Worm (Caenorhabditis elegans): ENCODE data around the gene pcm-1.

pcm-1 gene

ce11 chrV:5949674-5950149 lies 14.0 kb downstream of the pcm-1 start:
- TF ChIP-seq nhr-11 (tag; optimal IDR thresholded peaks at IDR 0.05) (no peak), nhr-25 (tag; optimal IDR thresholded peaks at IDR 0.05) (peak; percentile 4), unc-55 (GFP tag; optimal IDR thresholded peaks at IDR 0.05) (no peak), elt-1 (tag; optimal IDR thresholded peaks at IDR 0.05) (no peak), nhr-21 (tag; optimal IDR thresholded peaks at IDR 0.05) (no peak), Y55F3AM.14 (GFP tag; optimal IDR thresholded peaks at IDR 0.05) (no peak), nhr-12 (tag; optimal IDR thresholded peaks at IDR 0.05) (no peak), ama-1 (optimal IDR thresholded peaks at IDR 0.05) (no peak), lin-39 (tag; optimal IDR thresholded peaks at IDR 0.05) (peak; percentile 7), crh-2 (tag; optimal IDR thresholded peaks at IDR 0.05) (no peak), nhr-129 (tag; optimal IDR thresholded peaks at IDR 0.05) (no peak), F13H6.1 (tag; optimal IDR thresholded peaks at IDR 0.05) (no peak)

ce11 chrV:5943167-5943566 lies 20.5 kb downstream of the pcm-1 start, which contains the start of gene pst-1:
Gene pst-1, plus strand, starts transcription at chrV:5943467.
- no peak for TF ChIP-seq nhr-11 (tag; optimal IDR thresholded peaks at IDR 0.05)
- TF ChIP-seq blmp-1 (tag; optimal IDR thresholded peaks at IDR 0.05; ENCODE audit: insufficient read depth), result no peak
- no peak for TF ChIP-seq unc-55 (GFP tag; optimal IDR thresholded peaks at IDR 0.05)
- TF ChIP-seq ama-1 (optimal IDR thresholded peaks at IDR 0.05), result no peak
- TF ChIP-seq unc-39 (tag; optimal IDR thresholded peaks at IDR 0.05), result no peak
- no peak for TF ChIP-seq sma-9 (GFP tag; optimal IDR thresholded peaks at IDR 0.05)
- no peak for TF ChIP-seq sma-9 (tag; optimal IDR thresholded peaks at IDR 0.05)
- TF ChIP-seq mab-5 (tag; optimal IDR thresholded peaks at IDR 0.05), result no peak
- no peak for TF ChIP-seq nhr-21 (tag; optimal IDR thresholded peaks at IDR 0.05)
- TF ChIP-seq nhr-129 (tag; optimal IDR thresholded peaks at IDR 0.05), result no peak
- no peak for TF ChIP-seq lsy-2 (tag; optimal IDR thresholded peaks at IDR 0.05)

DNA sequence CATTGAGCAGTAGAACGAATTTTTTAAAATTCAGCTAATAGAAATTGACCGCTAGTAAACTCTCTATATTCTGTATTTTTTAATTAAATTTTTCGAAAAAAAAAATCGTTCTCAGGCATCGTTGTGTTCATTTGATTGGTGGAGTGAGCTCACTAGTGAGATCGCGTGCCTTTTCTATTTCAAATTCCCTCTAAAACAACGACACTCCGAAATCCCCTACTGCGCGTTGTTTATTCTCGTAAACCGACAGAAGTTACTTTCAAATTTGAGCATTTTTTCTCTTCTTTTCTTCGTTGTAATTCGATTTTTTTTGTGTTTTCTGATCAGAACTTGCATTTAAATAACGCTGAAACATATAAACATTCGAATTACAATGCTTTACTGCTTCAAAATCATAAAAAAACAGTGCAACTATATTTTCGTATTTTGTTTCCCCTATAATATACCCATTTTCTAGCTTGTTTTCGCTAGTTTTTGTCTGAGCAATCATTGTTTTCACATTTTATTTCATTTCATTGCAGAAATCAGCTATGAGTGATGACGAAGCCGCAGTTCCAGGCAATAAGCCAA lies 24.1 kb downstream of the pcm-1 start, which contains the start of gene syf-3:
syf-3 (plus strand) TSS at position 520 of the 570 bp plus-strand sequence.
- TF ChIP-seq mab-5 (tag; optimal IDR thresholded peaks at IDR 0.05), result no peak
- no peak for TF ChIP-seq zag-1 (tag; optimal IDR thresholded peaks at IDR 0.05)
- TF ChIP-seq gmeb-1 (tag; optimal IDR thresholded peaks at IDR 0.05), result peak; percentile 99
- no peak for TF ChIP-seq sem-4 (tag; optimal IDR thresholded peaks at IDR 0.05)
- no peak for TF ChIP-seq nhr-77 (tag; optimal IDR thresholded peaks at IDR 0.05)
- TF ChIP-seq aly-2 (tag; optimal IDR thresholded peaks at IDR 0.05), result no peak
- TF ChIP-seq elt-1 (tag; optimal IDR thresholded peaks at IDR 0.05), result no peak
- no peak for TF ChIP-seq ZK546.5 (tag; optimal IDR thresholded peaks at IDR 0.05)
- TF ChIP-seq nhr-21 (tag; optimal IDR thresholded peaks at IDR 0.05), result no peak
- no peak for TF ChIP-seq egl-27 (tag; optimal IDR thresholded peaks at IDR 0.05)
- TF ChIP-seq crh-2 (tag; optimal IDR thresholded peaks at IDR 0.05), result peak; percentile 18
- TF ChIP-seq unc-55 (GFP tag; optimal IDR thresholded peaks at IDR 0.05), result peak; percentile 76
- TF ChIP-seq unc-62 (GFP tag; optimal IDR thresholded peaks at IDR 0.05), result no peak
- TF ChIP-seq elt-3 (tag; optimal IDR thresholded peaks at IDR 0.05), result no peak
- TF ChIP-seq C34F6.9 (tag; optimal IDR thresholded peaks at IDR 0.05), result peak; percentile 60
- TF ChIP-seq nhr-12 (tag; optimal IDR thresholded peaks at IDR 0.05), result no peak
- TF ChIP-seq sma-3 (GFP tag; optimal IDR thresholded peaks at IDR 0.05), result peak; percentile 24
- TF ChIP-seq lsy-2 (tag; optimal IDR thresholded peaks at IDR 0.05), result peak; percentile 69 to 73
- peak; percentile 63 for TF ChIP-seq R02D3.7 (tag; optimal IDR thresholded peaks at IDR 0.05)

DNA sequence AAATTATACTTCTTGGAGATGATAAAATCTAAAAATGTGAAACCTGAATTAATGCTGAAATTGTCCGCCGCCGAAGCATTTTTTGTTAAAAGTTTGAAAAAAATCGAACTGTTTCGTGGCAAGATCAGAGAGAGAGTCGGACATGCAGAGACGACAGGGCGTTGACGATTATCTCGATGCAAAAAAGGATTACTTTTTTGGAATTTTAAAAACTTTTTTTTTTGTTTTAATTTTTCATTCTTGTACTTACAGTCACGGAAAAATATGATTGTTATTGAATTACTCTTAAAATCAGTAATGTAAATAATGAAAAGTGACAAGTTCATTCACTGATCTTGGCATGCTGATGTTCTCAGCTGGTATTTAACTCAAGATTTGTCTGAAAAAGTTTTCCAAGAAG lies 27.0 kb downstream of the pcm-1 start, which contains the start of the genes M03F8.5 and M03F8.7:
M03F8.5 (minus strand) TSS at position 101 of the 400 bp plus-strand sequence.
M03F8.7 (plus strand) TSS at position 249 of the 400 bp plus-strand sequence.
- no peak for TF ChIP-seq blmp-1 (tag; optimal IDR thresholded peaks at IDR 0.05; ENCODE audit: insufficient read depth)
- no peak for TF ChIP-seq egl-27 (tag; optimal IDR thresholded peaks at IDR 0.05)
- no peak for TF ChIP-seq ceh-82 (tag; optimal IDR thresholded peaks at IDR 0.05)
- no peak for TF ChIP-seq sem-4 (tag; optimal IDR thresholded peaks at IDR 0.05)

DNA sequence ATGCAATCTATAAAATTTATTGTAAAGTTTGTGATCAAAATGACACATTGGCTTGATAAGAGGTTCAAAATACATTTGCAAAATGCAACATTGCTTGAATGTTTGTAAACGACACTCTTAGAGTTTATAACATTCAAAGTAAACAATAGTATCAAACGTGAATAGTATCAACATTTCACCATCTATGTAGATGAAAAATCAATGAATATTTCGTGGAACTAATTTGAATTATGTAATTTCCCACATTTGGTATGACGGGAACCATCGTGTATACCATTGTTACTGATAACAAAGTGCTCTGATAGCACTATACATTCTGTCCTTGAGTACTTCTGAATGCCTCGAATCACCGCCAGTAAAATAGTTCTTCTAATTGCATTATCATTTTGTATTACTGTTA lies 33.1 kb downstream of the pcm-1 start, which contains the start of gene galt-1:
galt-1 (plus strand) TSS at position 318 of the 400 bp plus-strand sequence.
- TF ChIP-seq nhr-21 (tag; optimal IDR thresholded peaks at IDR 0.05) (no peak), lin-11 (tag; optimal IDR thresholded peaks at IDR 0.05) (no peak), sma-9 (GFP tag; optimal IDR thresholded peaks at IDR 0.05) (no peak), sma-9 (tag; optimal IDR thresholded peaks at IDR 0.05) (no peak), unc-62 (GFP tag; optimal IDR thresholded peaks at IDR 0.05) (no peak), crh-2 (tag; optimal IDR thresholded peaks at IDR 0.05) (peak; percentile 17), gmeb-1 (tag; optimal IDR thresholded peaks at IDR 0.05) (peak; percentile 0), peb-1 (tag; optimal IDR thresholded peaks at IDR 0.05) (no peak), fos-1 (tag; optimal IDR thresholded peaks at IDR 0.05) (peak; percentile 50), aly-2 (tag; optimal IDR thresholded peaks at IDR 0.05) (no peak)
